Fruit fly (Drosophila melanogaster) whole organism, embryonic: ENCODE results near the gene CG31245.

Source experiments
- Aef1 ChIP-seq: fragments of 200-800 bp; sonication (Bioruptor generic); IDR thresholded peaks from 3 replicates; pipeline ENCODE4 v1.3.6; 2022; ENCODE audit warnings: missing biosample characterization, missing genetic modification characterization
- BEAF-32 ChIP-seq: fragments of 200-800 bp; sonication (Bioruptor generic); optimal IDR thresholded peaks from 3 replicates; lab custom pipeline; 2017; ENCODE audit warnings: missing biosample characterization, missing genetic modification characterization, mild to moderate bottlenecking, moderate library complexity, missing genetic modification reagents
- CG1024 ChIP-seq: fragments of 200-800 bp; sonication (Bioruptor generic); IDR thresholded peaks from 2 replicates; pipeline ENCODE4 v1.3.6; 2022; ENCODE audit warnings: missing biosample characterization, missing genetic modification characterization
- CG10979 ChIP-seq: fragments of 200-800 bp; sonication (Bioruptor generic); optimal IDR thresholded peaks from 2 replicates; lab custom pipeline; 2018; ENCODE audit warnings: missing biosample characterization, mild to moderate bottlenecking, missing genetic modification characterization, moderate library complexity
- CG13287 ChIP-seq: fragments of 200-800 bp; sonication (Bioruptor generic); IDR thresholded peaks from 2 replicates; pipeline ENCODE4 v1.3.6; 2022; ENCODE audit warnings: missing biosample characterization, missing genetic modification characterization; ENCODE audit not compliant: partially characterized antibody
- CG15514 ChIP-seq: fragments of 200-800 bp; sonication (Bioruptor generic); optimal IDR thresholded peaks from 3 replicates; lab custom pipeline; 2017; ENCODE audit warnings: missing biosample characterization, missing genetic modification characterization, mild to moderate bottlenecking, moderate library complexity, missing genetic modification reagents
- CG1647 ChIP-seq: fragments of 200-800 bp; sonication (Bioruptor generic); optimal IDR thresholded peaks from 3 replicates; lab custom pipeline; 2016; ENCODE audit warnings: missing biosample characterization, missing genetic modification characterization
- CG16779 ChIP-seq: fragments of 200-800 bp; sonication (Bioruptor generic); IDR thresholded peaks from 2 replicates; pipeline ENCODE4 v1.3.6; 2022; ENCODE audit warnings: missing biosample characterization, missing genetic modification characterization
- CG17359 ChIP-seq: fragments of 200-800 bp; sonication (Bioruptor generic); optimal IDR thresholded peaks from 3 replicates; lab custom pipeline; 2018; ENCODE audit warnings: missing biosample characterization, mild to moderate bottlenecking, missing genetic modification characterization, moderate library complexity
- CG17361 ChIP-seq: fragments of 200-800 bp; sonication (Bioruptor generic); IDR thresholded peaks from 3 replicates; pipeline ENCODE4 v1.3.6; 2022; ENCODE audit warnings: missing biosample characterization, missing genetic modification characterization
- CG17829 ChIP-seq: fragments of 200-800 bp; optimal IDR thresholded peaks from 2 replicates; lab custom pipeline; 2019; ENCODE audit warnings: missing biosample characterization, mild to moderate bottlenecking, missing genetic modification characterization, moderate library complexity
- CG2712 ChIP-seq: fragments of 200-800 bp; optimal IDR thresholded peaks from 3 replicates; lab custom pipeline; 2019; ENCODE audit warnings: missing biosample characterization, mild to moderate bottlenecking, missing genetic modification characterization, moderate library complexity
- CG31224 ChIP-seq: fragments of 200-800 bp; sonication (Bioruptor generic); IDR thresholded peaks from 2 replicates; pipeline ENCODE4 v1.3.6; 2022; ENCODE audit warnings: missing biosample characterization, missing genetic modification characterization
- CG31441 ChIP-seq: fragments of 200-800 bp; sonication (Bioruptor generic); IDR thresholded peaks from 2 replicates; pipeline ENCODE4 v1.3.6; 2022; ENCODE audit warnings: missing biosample characterization, missing genetic modification characterization
- CG3163 ChIP-seq: fragments of 200-800 bp; sonication (Bioruptor generic); optimal IDR thresholded peaks from 3 replicates; lab custom pipeline; 2016; ENCODE audit warnings: missing biosample characterization, missing genetic modification characterization
- CG4404 ChIP-seq: fragments of 200-800 bp; sonication (Bioruptor generic); IDR thresholded peaks from 2 replicates; pipeline ENCODE4 v1.3.6; 2022; ENCODE audit warnings: missing biosample characterization, missing genetic modification characterization
- CG4854 ChIP-seq: fragments of 200-800 bp; sonication (Bioruptor generic); optimal IDR thresholded peaks from 2 replicates; lab custom pipeline; 2016; ENCODE audit warnings: missing biosample characterization, missing genetic modification characterization, inconsistent platforms
- CG7786 ChIP-seq: fragments of 200-800 bp; sonication (Bioruptor generic); optimal IDR thresholded peaks from 2 replicates; lab custom pipeline; 2016; ENCODE audit warnings: missing biosample characterization, missing genetic modification characterization
- CG7928 ChIP-seq: fragments of 200-800 bp; sonication (Bioruptor generic); optimal IDR thresholded peaks from 2 replicates; lab custom pipeline; 2017; ENCODE audit warnings: missing biosample characterization, mild to moderate bottlenecking, missing genetic modification characterization
- CG8089 ChIP-seq: fragments of 200-800 bp; sonication (Bioruptor generic); optimal IDR thresholded peaks from 3 replicates; lab custom pipeline; 2016; ENCODE audit warnings: missing biosample characterization, missing genetic modification characterization
- CG8765 ChIP-seq: fragments of 200-800 bp; sonication (Bioruptor generic); IDR thresholded peaks from 2 replicates; pipeline ENCODE4 v1.3.6; 2022; ENCODE audit warnings: missing biosample characterization, missing genetic modification characterization
- CG9727 ChIP-seq: fragments of 200-800 bp; sonication (Bioruptor generic); optimal IDR thresholded peaks from 3 replicates; lab custom pipeline; 2017; ENCODE audit warnings: missing biosample characterization, mild to moderate bottlenecking, missing genetic modification characterization
- D19A ChIP-seq: fragments of 200-800 bp; optimal IDR thresholded peaks from 3 replicates; lab custom pipeline; 2019; ENCODE audit warnings: missing biosample characterization, mild to moderate bottlenecking, missing genetic modification characterization, moderate library complexity
- Doc2 ChIP-seq: fragments of 200-800 bp; sonication (Bioruptor generic); IDR thresholded peaks from 2 replicates; pipeline ENCODE4 v1.3.6; 2022; ENCODE audit warnings: missing biosample characterization, missing genetic modification characterization
- Gug ChIP-seq: fragments of 200-800 bp; sonication (Bioruptor generic); IDR thresholded peaks from 4 replicates; pipeline ENCODE4 v1.3.6; 2022; ENCODE audit warnings: missing biosample characterization, missing genetic modification characterization
- HLH54F ChIP-seq: fragments of 200-800 bp; sonication (Bioruptor generic); optimal IDR thresholded peaks from 3 replicates; lab custom pipeline; 2016; ENCODE audit warnings: missing biosample characterization, missing genetic modification characterization
- HLHmδ ChIP-seq: fragments of 200-800 bp; sonication (Bioruptor generic); optimal IDR thresholded peaks from 2 replicates; lab custom pipeline; 2018; ENCODE audit warnings: missing biosample characterization, mild to moderate bottlenecking, missing genetic modification characterization, moderate library complexity
- Lpt ChIP-seq: fragments of >200 bp; optimal IDR thresholded peaks from 2 replicates; lab custom pipeline; 2018; ENCODE audit warnings: missing biosample characterization, missing genetic modification characterization
- Meics ChIP-seq: fragments of 200-800 bp; sonication (Bioruptor generic); optimal IDR thresholded peaks from 2 replicates; lab custom pipeline; 2017; ENCODE audit warnings: missing biosample characterization, mild to moderate bottlenecking, missing genetic modification characterization
- PHDP ChIP-seq: fragments of 200-800 bp; sonication (Bioruptor generic); optimal IDR thresholded peaks from 3 replicates; lab custom pipeline; 2018; ENCODE audit warnings: missing biosample characterization, mild to moderate bottlenecking, missing genetic modification characterization, moderate library complexity
- Sry-δ ChIP-seq: fragments of 200-800 bp; sonication (Bioruptor generic); optimal IDR thresholded peaks from 2 replicates; lab custom pipeline; 2016; ENCODE audit warnings: missing biosample characterization, missing genetic modification characterization
- Usf ChIP-seq: fragments of 200-800 bp; sonication (Bioruptor generic); optimal IDR thresholded peaks from 2 replicates; lab custom pipeline; 2017; ENCODE audit warnings: missing genotype, missing biosample characterization, missing genetic modification characterization
- YL-1 ChIP-seq: fragments of 200-800 bp; sonication (Bioruptor generic); optimal IDR thresholded peaks from 3 replicates; lab custom pipeline; 2017; ENCODE audit warnings: missing biosample characterization, mild to moderate bottlenecking, missing genetic modification characterization
- al ChIP-seq: fragments of 200-800 bp; sonication (Bioruptor generic); IDR thresholded peaks from 2 replicates; pipeline ENCODE4 v1.3.6; 2022; ENCODE audit warnings: missing biosample characterization, missing genetic modification characterization
- chif ChIP-seq, 2 experiments: fragments of 200-800 bp; sonication (Bioruptor generic); optimal IDR thresholded peaks; 3 replicates each; lab custom pipeline; 2016; ENCODE audit warnings: missing biosample characterization in 2 of 2, missing genetic modification characterization in 2 of 2
- dmrt11E ChIP-seq: fragments of 200-800 bp; sonication (Bioruptor generic); optimal IDR thresholded peaks from 3 replicates; lab custom pipeline; 2018; ENCODE audit warnings: missing biosample characterization, mild to moderate bottlenecking, missing genetic modification characterization, moderate library complexity
- dpn ChIP-seq, 2 experiments: fragments of 200-800 bp; sonication (Bioruptor generic); optimal IDR thresholded peaks; 3 replicates each; lab custom pipeline; 2016; ENCODE audit warnings: missing biosample characterization in 2 of 2, missing genetic modification characterization in 2 of 2
- ems ChIP-seq: fragments of 200-800 bp; sonication (Bioruptor generic); optimal IDR thresholded peaks from 3 replicates; lab custom pipeline; 2016; ENCODE audit warnings: missing biosample characterization, missing genetic modification characterization
- en ChIP-seq: fragments of 200-800 bp; sonication (Bioruptor generic); optimal IDR thresholded peaks from 2 replicates; lab custom pipeline; 2016; ENCODE audit warnings: missing biosample characterization, missing genetic modification characterization
- ewg ChIP-seq: fragments of 200-800 bp; sonication (Bioruptor generic); optimal IDR thresholded peaks from 3 replicates; lab custom pipeline; 2017; ENCODE audit warnings: mild to moderate bottlenecking, missing biosample characterization, missing genetic modification reagents, missing genetic modification characterization
- lmd ChIP-seq: fragments of 200-800 bp; sonication (Bioruptor generic); IDR thresholded peaks from 2 replicates; pipeline ENCODE4 v1.3.6; 2022; ENCODE audit warnings: missing biosample characterization, missing genetic modification characterization
- pan ChIP-seq, 4 experiments: fragments of >200 bp in 3 of 4; fragments of 200-800 bp in 1 of 4; sonication (Bioruptor generic) in 1 of 4; optimal IDR thresholded peaks in 3 of 4; IDR thresholded peaks in 1 of 4; 2 replicates each; pipeline versions ENCODE4 v1.3.6 to Lab custom; 2017 to 2022; ENCODE audit warnings: missing biosample characterization in 2 of 4, missing genetic modification characterization in 2 of 4, mixed read lengths in 1 of 4
- phol ChIP-seq: fragments of 200-800 bp; sonication (Bioruptor generic); optimal IDR thresholded peaks from 3 replicates; lab custom pipeline; 2018; ENCODE audit warnings: missing biosample characterization, mild to moderate bottlenecking, missing genetic modification characterization, moderate library complexity
- sens ChIP-seq: fragments of 200-800 bp; sonication (Bioruptor generic); peaks from one replicate; lab custom pipeline; 2016; ENCODE audit warnings: missing biosample characterization, missing genetic modification characterization
- shn ChIP-seq: fragments of 200-800 bp; sonication (Bioruptor generic); optimal IDR thresholded peaks from 3 replicates; lab custom pipeline; 2016; ENCODE audit warnings: missing biosample characterization, missing genetic modification characterization
- ttk ChIP-seq: fragments of 200-800 bp; sonication (Bioruptor generic); IDR thresholded peaks from 2 replicates; pipeline ENCODE4 v2.1.2; 2022; ENCODE audit warnings: missing biosample characterization, missing genetic modification characterization
- yki ChIP-seq: fragments of >200 bp; optimal IDR thresholded peaks from 3 replicates; lab custom pipeline; 2018
- zfh2 ChIP-seq: fragments of 200-800 bp; sonication (Bioruptor generic); optimal IDR thresholded peaks from 2 replicates; lab custom pipeline; 2016; ENCODE audit warnings: missing biosample characterization, missing genetic modification characterization

Gene CG31245

dm6 chr3R:19370693-19371092 is 6.3 kb downstream of the CG31245 start (continued):
- TF ChIP-seq en (no peak), CG17359 (tag; lab: Kevin White, UChicago) (no peak), dmrt11E (tag; lab: Kevin White, UChicago) (peak; percentile 22), YL-1 (no peak), CG15514 (GFP tag; lab: Kevin White, UChicago) (no peak), Lpt (GFP tag; lab: Kevin White, UChicago) (no peak), ttk (GFP tag; lab: Robert Waterston, UW) (no peak), CG8765 (GFP tag; lab: Robert Waterston, UW) (no peak), CG16779 (GFP tag; lab: Robert Waterston, UW) (no peak), Aef1 (GFP tag; lab: Robert Waterston, UW) (no peak), CG31224 (GFP tag; lab: Robert Waterston, UW) (no peak), PHDP (tag; lab: Kevin White, UChicago) (no peak), D19A (tag; lab: Kevin White, UChicago) (no peak), ems (GFP tag; lab: Kevin White, UChicago) (no peak), CG1024 (GFP tag; lab: Robert Waterston, UW) (no peak), HLH54F (GFP tag; lab: Kevin White, UChicago) (no peak), Meics (no peak), CG8089 (no peak), shn (GFP tag; lab: Kevin White, UChicago) (no peak), CG4404 (GFP tag; lab: Robert Waterston, UW) (no peak), ewg (no peak), CG1647 (no peak), sens (GFP tag; lab: Kevin White, UChicago) (peak; percentile 79), BEAF-32 (no peak), HLHmδ (GFP tag; lab: Kevin White, UChicago) (no peak), phol (tag; lab: Kevin White, UChicago) (peak; percentile 24), zfh2 (GFP tag; lab: Kevin White, UChicago) (no peak), CG17361 (GFP tag; lab: Robert Waterston, UW) (peak; percentile 38; the same call in 1 of the 3 replicates), dpn (GFP tag; optimal IDR thresholded peaks at IDR 0.05; lab: Kevin White, UChicago) (no peak), CG3163 (GFP tag; lab: Kevin White, UChicago) (no peak), lmd (GFP tag; lab: Robert Waterston, UW) (no peak), CG4854 (GFP tag; lab: Kevin White, UChicago) (no peak), CG7786 (GFP tag; lab: Kevin White, UChicago) (no peak), CG17829 (tag; lab: Kevin White, UChicago) (peak; percentile 25), Usf (GFP tag; lab: Kevin White, UChicago) (no peak), CG9727 (GFP tag; lab: Kevin White, UChicago) (peak; percentile 41), CG7928 (GFP tag; lab: Kevin White, UChicago) (no peak), Doc2 (GFP tag; lab: Robert Waterston, UW) (no peak), chif (GFP tag; optimal IDR thresholded peaks at IDR 0.05; lab: Kevin White, UChicago) (no peak), yki (lab: Kevin White, UChicago) (no peak), al (GFP tag; lab: Robert Waterston, UW) (no peak), CG31441 (GFP tag; lab: Robert Waterston, UW) (0 out of 2 replicates have a peak, but pooled peaks have one; percentile 29), Gug (GFP tag; lab: Robert Waterston, UW) (no peak), CG10979 (tag; lab: Kevin White, UChicago) (peak; percentile 62), Sry-δ (GFP tag; lab: Kevin White, UChicago) (no peak), CG2712 (tag; lab: Kevin White, UChicago) (peak; percentile 53), pan (optimal IDR thresholded peaks at IDR 0.05; lab: Kevin White, UChicago) (no peak), pan (GFP tag; optimal IDR thresholded peaks at IDR 0.05 in 1 of 2, IDR thresholded peaks at IDR 0.05 in 1 of 2) (no peak), CG13287 (GFP tag; lab: Robert Waterston, UW) (no peak)
